Fruit fly (Drosophila melanogaster) whole organism, embryonic: Measurements from ENCODE around the gene CG6656.

Source experiments
- ATbp ChIP-seq: fragments of 200-800 bp; sonication (Bioruptor generic); optimal IDR thresholded peaks from 2 replicates; lab custom pipeline; 2017; ENCODE audit warnings: missing biosample characterization, mild to moderate bottlenecking, missing genetic modification characterization, missing genetic modification reagents
- Aef1 ChIP-seq: fragments of 200-800 bp; sonication (Bioruptor generic); IDR thresholded peaks from 3 replicates; pipeline ENCODE4 v1.3.6; 2022; ENCODE audit warnings: missing biosample characterization, missing genetic modification characterization
- C15 ChIP-seq: fragments of 200-800 bp; sonication (Bioruptor generic); IDR thresholded peaks from 3 replicates; pipeline ENCODE4 v1.3.6; 2022; ENCODE audit warnings: missing biosample characterization, missing genetic modification characterization
- CG10267 ChIP-seq: fragments of 200-800 bp; sonication (Bioruptor generic); optimal IDR thresholded peaks from 2 replicates; lab custom pipeline; 2018; ENCODE audit warnings: missing biosample characterization, mild to moderate bottlenecking, missing genetic modification characterization, moderate library complexity
- CG10321 ChIP-seq: fragments of 200-800 bp; sonication (Bioruptor generic); IDR thresholded peaks from 2 replicates; pipeline ENCODE4 v1.3.6; 2022; ENCODE audit warnings: missing biosample characterization, missing genetic modification characterization
- CG10431 ChIP-seq: fragments of 200-800 bp; sonication (Bioruptor generic); optimal IDR thresholded peaks from 3 replicates; lab custom pipeline; 2018; ENCODE audit warnings: missing biosample characterization, mild to moderate bottlenecking, missing genetic modification characterization
- CG10543 ChIP-seq: fragments of 200-800 bp; sonication (Bioruptor generic); optimal IDR thresholded peaks from 3 replicates; lab custom pipeline; 2017; ENCODE audit warnings: missing biosample characterization, mild to moderate bottlenecking, missing genetic modification characterization, moderate library complexity
- CG11504 ChIP-seq: fragments of 200-800 bp; sonication (Bioruptor generic); optimal IDR thresholded peaks from 3 replicates; lab custom pipeline; 2019; ENCODE audit warnings: missing biosample characterization, mild to moderate bottlenecking, missing genetic modification characterization, moderate library complexity
- CG12942 ChIP-seq: fragments of 200-800 bp; sonication (Bioruptor generic); optimal IDR thresholded peaks from 3 replicates; lab custom pipeline; 2016; ENCODE audit warnings: missing biosample characterization, missing genetic modification characterization
- CG1647 ChIP-seq: fragments of 200-800 bp; sonication (Bioruptor generic); optimal IDR thresholded peaks from 3 replicates; lab custom pipeline; 2016; ENCODE audit warnings: missing biosample characterization, missing genetic modification characterization
- CG16815 ChIP-seq: fragments of 200-800 bp; sonication (Bioruptor generic); optimal IDR thresholded peaks from 3 replicates; lab custom pipeline; 2017; ENCODE audit warnings: missing biosample characterization, mild to moderate bottlenecking, missing genetic modification characterization
- CG1792 ChIP-seq: fragments of 200-800 bp; sonication (Bioruptor generic); optimal IDR thresholded peaks from 2 replicates; lab custom pipeline; 2016; ENCODE audit warnings: missing biosample characterization, missing genetic modification characterization
- CG18599 ChIP-seq: fragments of 200-800 bp; sonication (Bioruptor generic); optimal IDR thresholded peaks from 3 replicates; lab custom pipeline; 2017; ENCODE audit warnings: missing biosample characterization, missing genetic modification characterization, mild to moderate bottlenecking, moderate library complexity, missing genetic modification reagents
- CG2129 ChIP-seq: fragments of 200-800 bp; sonication (Bioruptor generic); IDR thresholded peaks from 2 replicates; pipeline ENCODE4 v1.3.6; 2022; ENCODE audit warnings: missing biosample characterization, missing genetic modification characterization; ENCODE audit not compliant: partially characterized antibody
- CG3281 ChIP-seq: fragments of 200-800 bp; sonication (Bioruptor generic); optimal IDR thresholded peaks from 3 replicates; lab custom pipeline; 2017; ENCODE audit warnings: missing biosample characterization, mild to moderate bottlenecking, missing genetic modification characterization
- CG34376 ChIP-seq: fragments of 200-800 bp; sonication (Bioruptor generic); optimal IDR thresholded peaks from 2 replicates; lab custom pipeline; 2018; ENCODE audit warnings: missing biosample characterization, mild to moderate bottlenecking, missing genetic modification characterization
- CG6683 ChIP-seq: fragments of 200-800 bp; sonication (Bioruptor generic); optimal IDR thresholded peaks from 2 replicates; lab custom pipeline; 2017; ENCODE audit warnings: missing biosample characterization, mild to moderate bottlenecking, missing genetic modification characterization, missing genetic modification reagents
- CG6813 ChIP-seq: fragments of 200-800 bp; sonication (Bioruptor generic); optimal IDR thresholded peaks from 2 replicates; lab custom pipeline; 2017; ENCODE audit warnings: missing biosample characterization, missing genetic modification characterization, mild to moderate bottlenecking, moderate library complexity, missing genetic modification reagents
- CG7357 ChIP-seq: fragments of 200-800 bp; sonication (Bioruptor generic); IDR thresholded peaks from 3 replicates; pipeline ENCODE4 v1.3.6; 2022; ENCODE audit warnings: missing biosample characterization, missing genetic modification characterization
- CG7745 ChIP-seq: fragments of 200-800 bp; sonication (Bioruptor generic); optimal IDR thresholded peaks from 2 replicates; lab custom pipeline; 2018; ENCODE audit warnings: missing biosample characterization, mild to moderate bottlenecking, missing genetic modification characterization, moderate library complexity
- CG7963 ChIP-seq: fragments of 200-800 bp; sonication (Bioruptor generic); IDR thresholded peaks from 3 replicates; pipeline ENCODE4 v1.3.6; 2022; ENCODE audit warnings: missing biosample characterization, missing genetic modification characterization; ENCODE audit not compliant: partially characterized antibody
- CG7987 ChIP-seq: fragments of 200-800 bp; sonication (Bioruptor generic); optimal IDR thresholded peaks from 2 replicates; lab custom pipeline; 2018; ENCODE audit warnings: missing biosample characterization, mild to moderate bottlenecking, missing genetic modification characterization, moderate library complexity
- CG9215 ChIP-seq: fragments of 200-800 bp; sonication (Bioruptor generic); IDR thresholded peaks from 2 replicates; pipeline ENCODE4 v1.3.6; 2022; ENCODE audit warnings: missing biosample characterization, missing genetic modification characterization
- Camta ChIP-seq: fragments of 200-800 bp; sonication (Bioruptor generic); optimal IDR thresholded peaks from 2 replicates; lab custom pipeline; 2016; ENCODE audit warnings: missing biosample characterization, missing genetic modification characterization
- D ChIP-seq, 2 experiments: fragments of 200-800 bp in 1 of 2; fragments of >200 bp in 1 of 2; sonication (Bioruptor generic) in 1 of 2; optimal IDR thresholded peaks; 2 replicates in 1 of 2; 3 replicates in 1 of 2; lab custom pipeline; 2017; ENCODE audit warnings: mild to moderate bottlenecking in 1 of 2, missing biosample characterization in 1 of 2, missing genetic modification characterization in 1 of 2, missing genetic modification reagents in 1 of 2
- Doc2 ChIP-seq: fragments of 200-800 bp; sonication (Bioruptor generic); IDR thresholded peaks from 2 replicates; pipeline ENCODE4 v1.3.6; 2022; ENCODE audit warnings: missing biosample characterization, missing genetic modification characterization
- E2f1 ChIP-seq: fragments of 200-800 bp; sonication (Bioruptor generic); IDR thresholded peaks from 2 replicates; pipeline ENCODE4 v1.3.6; 2022; ENCODE audit warnings: missing biosample characterization, missing genetic modification characterization
- Gsc ChIP-seq: fragments of 200-800 bp; sonication (Bioruptor generic); IDR thresholded peaks from 2 replicates; pipeline ENCODE4 v1.3.6; 2022; ENCODE audit warnings: missing biosample characterization, missing genetic modification characterization
- Gug ChIP-seq: fragments of 200-800 bp; sonication (Bioruptor generic); IDR thresholded peaks from 4 replicates; pipeline ENCODE4 v1.3.6; 2022; ENCODE audit warnings: missing biosample characterization, missing genetic modification characterization
- Hand ChIP-seq: fragments of 200-800 bp; sonication (Bioruptor generic); optimal IDR thresholded peaks from 2 replicates; lab custom pipeline; 2017; ENCODE audit warnings: mild to moderate bottlenecking, missing biosample characterization, missing genetic modification reagents, missing genetic modification characterization
- Hmx ChIP-seq: fragments of 200-800 bp; sonication (Bioruptor generic); optimal IDR thresholded peaks from 2 replicates; lab custom pipeline; 2016; ENCODE audit warnings: missing biosample characterization, missing genetic modification characterization
- Hr78 ChIP-seq, 2 experiments: fragments of 200-800 bp in 1 of 2; fragments of >200 bp in 1 of 2; sonication (Bioruptor generic) in 1 of 2; optimal IDR thresholded peaks; 2 replicates each; lab custom pipeline; 2017 to 2019; ENCODE audit warnings: missing biosample characterization in 2 of 2, missing genetic modification characterization in 2 of 2, mild to moderate bottlenecking in 1 of 2, moderate library complexity in 1 of 2
- NK7.1 ChIP-seq: fragments of 200-800 bp; sonication (Bioruptor generic); optimal IDR thresholded peaks from 3 replicates; lab custom pipeline; 2016; ENCODE audit warnings: missing biosample characterization, missing genetic modification characterization
- Optix ChIP-seq: fragments of 200-800 bp; sonication (Bioruptor generic); IDR thresholded peaks from 3 replicates; pipeline ENCODE4 v1.3.6; 2022; ENCODE audit warnings: missing biosample characterization, missing genetic modification characterization
- PHDP ChIP-seq: fragments of 200-800 bp; sonication (Bioruptor generic); optimal IDR thresholded peaks from 3 replicates; lab custom pipeline; 2018; ENCODE audit warnings: missing biosample characterization, mild to moderate bottlenecking, missing genetic modification characterization, moderate library complexity
- Xrp1 ChIP-seq: fragments of 200-800 bp; sonication (Bioruptor generic); IDR thresholded peaks from 2 replicates; pipeline ENCODE4 v1.3.6; 2022; ENCODE audit warnings: missing biosample characterization, missing genetic modification characterization
- ase ChIP-seq: fragments of 200-800 bp; sonication (Bioruptor generic); IDR thresholded peaks from 3 replicates; pipeline ENCODE4 v1.3.6; 2022; ENCODE audit warnings: missing biosample characterization, missing genetic modification characterization
- bbx ChIP-seq: fragments of 200-800 bp; sonication (Bioruptor generic); IDR thresholded peaks from 2 replicates; pipeline ENCODE4 v1.3.6; 2022; ENCODE audit warnings: missing biosample characterization, missing genetic modification characterization; ENCODE audit not compliant: partially characterized antibody
- cato ChIP-seq: fragments of 200-800 bp; sonication (Bioruptor generic); optimal IDR thresholded peaks from 2 replicates; lab custom pipeline; 2016; ENCODE audit warnings: missing biosample characterization, missing genetic modification characterization, borderline replicate concordance
- cg ChIP-seq: fragments of 200-800 bp; sonication (Bioruptor generic); optimal IDR thresholded peaks from 3 replicates; lab custom pipeline; 2019; ENCODE audit warnings: missing biosample characterization, mild to moderate bottlenecking, missing genetic modification characterization, moderate library complexity
- crp ChIP-seq, 2 experiments: fragments of 200-800 bp; sonication (Bioruptor generic); optimal IDR thresholded peaks; 2 replicates in 1 of 2; 3 replicates in 1 of 2; lab custom pipeline; 2017; ENCODE audit warnings: missing biosample characterization in 2 of 2, missing genetic modification characterization in 2 of 2, mild to moderate bottlenecking in 1 of 2, moderate library complexity in 1 of 2
- dysf ChIP-seq: fragments of 200-800 bp; sonication (Bioruptor generic); IDR thresholded peaks from 3 replicates; pipeline ENCODE4 v1.3.6; 2022; ENCODE audit warnings: missing biosample characterization, missing genetic modification characterization
- exex ChIP-seq: fragments of 200-800 bp; sonication (Bioruptor generic); optimal IDR thresholded peaks from 4 replicates; lab custom pipeline; 2018; ENCODE audit warnings: missing biosample characterization, mild to moderate bottlenecking, missing genetic modification characterization, moderate library complexity
- fu2 ChIP-seq: fragments of 200-800 bp; sonication (Bioruptor generic); optimal IDR thresholded peaks from 2 replicates; lab custom pipeline; 2016; ENCODE audit warnings: missing biosample characterization, missing genetic modification characterization
- mirr ChIP-seq: fragments of 200-800 bp; sonication (Bioruptor generic); optimal IDR thresholded peaks from 3 replicates; lab custom pipeline; 2018; ENCODE audit warnings: missing biosample characterization, mild to moderate bottlenecking, missing genetic modification characterization
- prd ChIP-seq, 3 experiments: fragments of >200 bp in 2 of 3; fragments of 200-800 bp in 1 of 3; sonication (Bioruptor generic) in 1 of 3; optimal IDR thresholded peaks in 2 of 3; IDR thresholded peaks in 1 of 3; 2 replicates in 2 of 3; 3 replicates in 1 of 3; pipeline versions ENCODE4 v1.3.6 to Lab custom; 2017 to 2022; ENCODE audit warnings: missing biosample characterization in 1 of 3, missing genetic modification characterization in 1 of 3
- psq ChIP-seq: fragments of 200-800 bp; sonication (Bioruptor generic); optimal IDR thresholded peaks from 2 replicates; lab custom pipeline; 2017; ENCODE audit warnings: missing biosample characterization, missing genetic modification characterization
- pzg ChIP-seq: fragments of 200-800 bp; sonication (Bioruptor generic); optimal IDR thresholded peaks from 3 replicates; lab custom pipeline; 2018; ENCODE audit warnings: missing biosample characterization, mild to moderate bottlenecking, missing genetic modification characterization, moderate library complexity
- salm ChIP-seq: fragments of 200-800 bp; sonication (Bioruptor generic); optimal IDR thresholded peaks from 2 replicates; lab custom pipeline; 2018; ENCODE audit warnings: missing biosample characterization, mild to moderate bottlenecking, missing genetic modification characterization
- trem ChIP-seq: fragments of 200-800 bp; optimal IDR thresholded peaks from 3 replicates; lab custom pipeline; 2019; ENCODE audit warnings: missing biosample characterization, mild to moderate bottlenecking, missing genetic modification characterization, moderate library complexity

The CG6656 gene

dm6 chr3R:21864992-21865391, 10.1 kb upstream of the CG6656 start, which contains the start of gene lsn (continued):
- TF ChIP-seq pzg (GFP tag; lab: Kevin White, UChicago) (peak; percentile 42), mirr (GFP tag; lab: Kevin White, UChicago) (no peak), CG7963 (GFP tag; lab: Robert Waterston, UW) (no peak), Camta (GFP tag; lab: Kevin White, UChicago) (no peak), CG10267 (no peak), Hmx (no peak), exex (no peak), CG10431 (GFP tag; lab: Kevin White, UChicago) (no peak), cato (GFP tag; lab: Kevin White, UChicago) (no peak), PHDP (tag; lab: Kevin White, UChicago) (peak; percentile 71), CG1792 (no peak), C15 (GFP tag; lab: Robert Waterston, UW) (no peak), CG18599 (GFP tag; lab: Kevin White, UChicago) (peak; percentile 52), CG16815 (no peak), E2f1 (no peak), Doc2 (no peak), NK7.1 (no peak), CG10543 (GFP tag; lab: Kevin White, UChicago) (no peak), prd (optimal IDR thresholded peaks at IDR 0.05; lab: Kevin White, UChicago) (no peak), prd (GFP tag; IDR thresholded peaks at IDR 0.05; lab: Robert Waterston, UW) (no peak), CG3281 (GFP tag; lab: Kevin White, UChicago) (peak; percentile 40), CG6683 (no peak), ase (GFP tag; lab: Robert Waterston, UW) (no peak), salm (tag; lab: Kevin White, UChicago) (no peak), D (optimal IDR thresholded peaks at IDR 0.05; lab: Kevin White, UChicago) (no peak), D (GFP tag; optimal IDR thresholded peaks at IDR 0.05; lab: Kevin White, UChicago) (no peak), Hand (GFP tag; lab: Kevin White, UChicago) (no peak), Gsc (no peak), CG11504 (tag; lab: Kevin White, UChicago) (no peak), crp (GFP tag; optimal IDR thresholded peaks at IDR 0.05; lab: Kevin White, UChicago) (peak; percentile 37 to 90), CG7357 (GFP tag; lab: Robert Waterston, UW) (no peak), trem (tag; lab: Kevin White, UChicago) (no peak), Optix (GFP tag; lab: Robert Waterston, UW) (no peak), Aef1 (GFP tag; lab: Robert Waterston, UW) (no peak), CG6813 (GFP tag; lab: Kevin White, UChicago) (no peak), CG7745 (no peak), CG10321 (GFP tag; lab: Robert Waterston, UW) (no peak), CG7987 (no peak), fu2 (no peak), CG12942 (no peak), CG1647 (no peak), Hr78 (GFP tag; optimal IDR thresholded peaks at IDR 0.05; lab: Kevin White, UChicago) (no peak), psq (GFP tag; lab: Kevin White, UChicago) (no peak), CG34376 (GFP tag; lab: Kevin White, UChicago) (peak; percentile 37), ATbp (GFP tag; lab: Kevin White, UChicago) (peak; percentile 37), cg (GFP tag; lab: Kevin White, UChicago) (no peak), CG2129 (GFP tag; lab: Robert Waterston, UW) (no peak), Xrp1 (GFP tag; lab: Robert Waterston, UW) (no peak), Gug (GFP tag; lab: Robert Waterston, UW) (no peak), CG9215 (GFP tag; lab: Robert Waterston, UW) (no peak), bbx (no peak), dysf (GFP tag; lab: Robert Waterston, UW) (no peak)
